Worm (Caenorhabditis elegans): ENCODE results near the gene DH11.5.

- TF ChIP-seq ztf-23 (GFP tag; IDR thresholded peaks at IDR 0.05) (no peak), med-1 (GFP tag; optimal IDR thresholded peaks at IDR 0.05; ENCODE audit: insufficient read depth) (no peak)
Observed at ce11 chrII:7955548-7955947, 20.9 kb upstream of the DH11.5 start.
